Worm (Caenorhabditis elegans) whole organism, late embryonic: Measurements from ENCODE around the gene srx-63.

ENCODE experiments used
- T23F11.4 ChIP-seq: fragments of 200-800 bp; sonication (Bioruptor generic); optimal IDR thresholded peaks from 2 replicates; lab custom pipeline; 2018; ENCODE audit warnings: mild to moderate bottlenecking, missing genetic modification characterization, missing compliant biosample characterization
- ahr-1 ChIP-seq: sonication (generic microtip); optimal IDR thresholded peaks from 2 replicates; lab custom pipeline; 2016; ENCODE audit warnings: missing genetic modification characterization, missing compliant biosample characterization
- ceh-14 ChIP-seq: sonication (generic microtip); optimal IDR thresholded peaks from 2 replicates; lab custom pipeline; 2016; ENCODE audit warnings: missing genotype, missing genetic modification characterization, missing compliant biosample characterization
- ceh-18 ChIP-seq: sonication (generic microtip); optimal IDR thresholded peaks from 2 replicates; lab custom pipeline; 2016; ENCODE audit warnings: missing genetic modification characterization, missing compliant biosample characterization
- ceh-2 ChIP-seq: sonication (generic microtip); optimal IDR thresholded peaks from 2 replicates; lab custom pipeline; 2016; ENCODE audit warnings: missing genotype, missing genetic modification characterization, missing compliant biosample characterization
- ceh-30 ChIP-seq: fragments of 150-350 bp; optimal IDR thresholded peaks from 2 replicates; lab custom pipeline; 2014; ENCODE audit warnings: missing biosample characterization, missing genetic modification characterization
- ceh-48 ChIP-seq: sonication (generic microtip); optimal IDR thresholded peaks from 2 replicates; lab custom pipeline; 2016; ENCODE audit warnings: missing genetic modification characterization, inconsistent platforms, missing compliant biosample characterization
- ceh-9 ChIP-seq: sonication (generic microtip); optimal IDR thresholded peaks from 2 replicates; lab custom pipeline; 2016; ENCODE audit warnings: mild to moderate bottlenecking, missing genetic modification characterization, inconsistent platforms, missing compliant biosample characterization
- dmd-4 ChIP-seq: sonication (generic microtip); optimal IDR thresholded peaks from 2 replicates; lab custom pipeline; 2016; ENCODE audit warnings: borderline replicate concordance, missing genetic modification characterization, missing compliant biosample characterization
- elt-4 ChIP-seq: sonication (generic microtip); optimal IDR thresholded peaks from 2 replicates; lab custom pipeline; 2016; ENCODE audit warnings: missing genetic modification characterization, missing compliant biosample characterization
- ets-4 ChIP-seq: sonication (generic microtip); optimal IDR thresholded peaks from 2 replicates; lab custom pipeline; 2016; ENCODE audit warnings: missing genetic modification characterization, missing compliant biosample characterization
- eyg-1 ChIP-seq: sonication (generic microtip); optimal IDR thresholded peaks from 2 replicates; lab custom pipeline; 2016; ENCODE audit warnings: missing genotype, missing genetic modification characterization, missing compliant biosample characterization
- fkh-10 ChIP-seq: fragments of 150-350 bp; optimal IDR thresholded peaks from 2 replicates; lab custom pipeline; 2014; ENCODE audit warnings: missing biosample characterization, missing genetic modification reagents, missing genetic modification characterization
- fkh-6 ChIP-seq: sonication (generic microtip); optimal IDR thresholded peaks from 2 replicates; lab custom pipeline; 2016; ENCODE audit warnings: missing genetic modification characterization, missing compliant biosample characterization
- gmeb-2 ChIP-seq: sonication (generic microtip); optimal IDR thresholded peaks from 2 replicates; lab custom pipeline; 2016; ENCODE audit warnings: missing genetic modification characterization, inconsistent platforms, missing compliant biosample characterization
- hlh-13 ChIP-seq: fragments of 200-800 bp; sonication (Bioruptor generic); optimal IDR thresholded peaks from 2 replicates; lab custom pipeline; 2018; ENCODE audit warnings: mild to moderate bottlenecking, missing genetic modification characterization, missing compliant biosample characterization
- hlh-30 ChIP-seq: sonication (generic microtip); optimal IDR thresholded peaks from 2 replicates; lab custom pipeline; 2017; ENCODE audit warnings: antibody characterized with exemption, missing genetic modification characterization, missing compliant biosample characterization; ENCODE audit not compliant: insufficient read depth
- hlh-8 ChIP-seq: sonication (generic microtip); optimal IDR thresholded peaks from 2 replicates; lab custom pipeline; 2016; ENCODE audit warnings: missing genotype, missing genetic modification characterization, missing compliant biosample characterization
- lim-6 ChIP-seq: sonication (generic microtip); optimal IDR thresholded peaks from 2 replicates; lab custom pipeline; 2016; ENCODE audit warnings: missing genetic modification characterization, missing compliant biosample characterization
- lin-11 ChIP-seq: fragments of 200-800 bp; sonication (Bioruptor generic); optimal IDR thresholded peaks from 2 replicates; lab custom pipeline; 2018; ENCODE audit warnings: mild to moderate bottlenecking, missing genetic modification characterization, missing compliant biosample characterization
- madf-2 ChIP-seq: sonication (generic microtip); optimal IDR thresholded peaks from 2 replicates; lab custom pipeline; 2017; ENCODE audit warnings: missing genetic modification characterization, missing compliant biosample characterization
- mec-3 ChIP-seq: sonication (generic microtip); optimal IDR thresholded peaks from 2 replicates; lab custom pipeline; 2016; ENCODE audit warnings: borderline replicate concordance, missing genetic modification characterization, missing compliant biosample characterization
- nhr-11 ChIP-seq: fragments of 150-350 bp; optimal IDR thresholded peaks from 2 replicates; lab custom pipeline; 2014; ENCODE audit warnings: missing biosample characterization, missing genetic modification characterization
- npax-4 ChIP-seq: sonication (generic microtip); optimal IDR thresholded peaks from 2 replicates; lab custom pipeline; 2016; ENCODE audit warnings: missing genetic modification characterization, missing compliant biosample characterization
- pag-3 ChIP-seq: sonication (generic microtip); optimal IDR thresholded peaks from 2 replicates; lab custom pipeline; 2016; ENCODE audit warnings: missing compliant biosample characterization, missing genetic modification characterization, borderline replicate concordance
- pat-9 ChIP-seq: fragments of 200-800 bp; sonication (Bioruptor generic); optimal IDR thresholded peaks from 2 replicates; lab custom pipeline; 2018; ENCODE audit warnings: mild to moderate bottlenecking, missing genetic modification characterization, moderate library complexity, missing compliant biosample characterization
- pax-1 ChIP-seq: fragments of 150-350 bp; optimal IDR thresholded peaks from 2 replicates; lab custom pipeline; 2014; ENCODE audit warnings: missing biosample characterization, missing genetic modification characterization
- pha-2 ChIP-seq: sonication (generic microtip); optimal IDR thresholded peaks from 2 replicates; lab custom pipeline; 2017; ENCODE audit warnings: mild to moderate bottlenecking, missing genetic modification characterization, missing compliant biosample characterization
- pros-1 ChIP-seq: fragments of 150-350 bp; optimal IDR thresholded peaks from 2 replicates; lab custom pipeline; 2014; ENCODE audit warnings: missing biosample characterization, missing genetic modification reagents, missing genetic modification characterization
- rnt-1 ChIP-seq: sonication (generic microtip); optimal IDR thresholded peaks from 2 replicates; lab custom pipeline; 2016; ENCODE audit warnings: missing genetic modification characterization, missing compliant biosample characterization
- sox-2 ChIP-seq: fragments of 200-800 bp; sonication (Bioruptor generic); IDR thresholded peaks from 2 replicates; pipeline ENCODE4 v1.3.6; 2022; ENCODE audit warnings: missing genetic modification reagents, missing genetic modification characterization, missing compliant biosample characterization
- sox-4 ChIP-seq: sonication (generic microtip); optimal IDR thresholded peaks from 2 replicates; lab custom pipeline; 2017; ENCODE audit warnings: mild to moderate bottlenecking, missing genetic modification characterization, inconsistent platforms, missing compliant biosample characterization
- tbx-2 ChIP-seq: sonication (generic microtip); optimal IDR thresholded peaks from 2 replicates; lab custom pipeline; 2016; ENCODE audit warnings: missing genetic modification characterization, missing compliant biosample characterization
- ttx-3 ChIP-seq: sonication (generic microtip); optimal IDR thresholded peaks from 2 replicates; lab custom pipeline; 2016; ENCODE audit warnings: missing genetic modification reagents, missing genetic modification characterization, missing compliant biosample characterization
- unc-86 ChIP-seq: sonication (generic microtip); optimal IDR thresholded peaks from 2 replicates; lab custom pipeline; 2016; ENCODE audit warnings: missing genetic modification characterization, missing compliant biosample characterization

srx-63 gene

ce11 chrV:3902458-3903157 is 28.8 kb upstream of the srx-63 start, which contains the start of the genes str-229 and srh-190:
Gene str-229, minus strand, starts transcription at chrV:3902558.
Gene srh-190, plus strand, starts transcription at chrV:3903107.
- no peak for TF ChIP-seq hlh-13
- TF ChIP-seq pha-2 (tag; lab: Kevin White, UChicago): no peak
- no peak for TF ChIP-seq madf-2 (tag; lab: Kevin White, UChicago)

ce11 chrV:3903424-3903823 is 28.0 kb upstream of the srx-63 start:
- TF ChIP-seq mec-3: no peak
- TF ChIP-seq pat-9 (tag; lab: Kevin White, UChicago): no peak
- no peak for TF ChIP-seq lin-11 (tag; lab: Kevin White, UChicago)
- no peak for TF ChIP-seq T23F11.4
- TF ChIP-seq ceh-18 (tag; lab: Kevin White, UChicago): no peak
- TF ChIP-seq dmd-4 (tag; lab: Kevin White, UChicago): no peak
- TF ChIP-seq elt-4 (tag; lab: Kevin White, UChicago): no peak
- TF ChIP-seq pha-2 (tag; lab: Kevin White, UChicago): no peak
- TF ChIP-seq pros-1 (tag; lab: Kevin White, UChicago): no peak
- no peak for TF ChIP-seq gmeb-2 (tag; lab: Kevin White, UChicago)
- no peak for TF ChIP-seq tbx-2
- no peak for TF ChIP-seq ttx-3
- TF ChIP-seq rnt-1 (tag; lab: Kevin White, UChicago): no peak

ce11 chrV:3905841-3906240 is 25.6 kb upstream of the srx-63 start, which contains the start of gene nhr-156:
Gene nhr-156, plus strand, starts transcription at chrV:3906106.
- TF ChIP-seq lim-6: no peak
- no peak for TF ChIP-seq ceh-14 (tag; lab: Kevin White, UChicago)
- no peak for TF ChIP-seq pag-3 (tag; lab: Kevin White, UChicago)
- TF ChIP-seq pax-1 (tag; lab: Kevin White, UChicago): no peak
- no peak for TF ChIP-seq tbx-2
- no peak for TF ChIP-seq ceh-30 (tag; lab: Kevin White, UChicago)
- no peak for TF ChIP-seq nhr-11

DNA sequence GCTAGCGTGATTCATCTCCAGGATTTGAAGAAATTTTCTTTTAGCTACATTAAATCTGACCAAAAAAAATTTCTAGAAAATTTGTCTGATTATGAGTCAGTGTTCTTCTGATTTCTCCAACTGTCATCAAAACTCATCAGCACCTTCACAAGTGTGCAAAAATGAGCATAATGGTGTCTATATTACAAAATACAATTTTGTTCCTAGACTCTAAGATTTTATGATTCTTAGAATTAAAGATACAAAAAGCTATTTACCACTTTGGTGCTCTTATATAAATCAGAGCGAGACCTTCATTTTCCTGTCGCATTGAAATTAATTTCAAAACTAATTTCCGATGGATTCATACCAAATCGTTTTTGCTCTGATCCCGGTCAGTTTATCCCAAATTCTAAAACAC is 19.0 kb upstream of the srx-63 start, which contains the start of gene srx-68:
Gene srx-68, plus strand, starts transcription at position 301 of the 400 bp plus-strand sequence.
- TF ChIP-seq eyg-1 (tag; lab: Kevin White, UChicago) (no peak), unc-86 (tag; lab: Kevin White, UChicago) (no peak), fkh-6 (tag; lab: Kevin White, UChicago) (no peak), sox-2 (GFP tag; lab: Robert Waterston, UW) (no peak)

DNA sequence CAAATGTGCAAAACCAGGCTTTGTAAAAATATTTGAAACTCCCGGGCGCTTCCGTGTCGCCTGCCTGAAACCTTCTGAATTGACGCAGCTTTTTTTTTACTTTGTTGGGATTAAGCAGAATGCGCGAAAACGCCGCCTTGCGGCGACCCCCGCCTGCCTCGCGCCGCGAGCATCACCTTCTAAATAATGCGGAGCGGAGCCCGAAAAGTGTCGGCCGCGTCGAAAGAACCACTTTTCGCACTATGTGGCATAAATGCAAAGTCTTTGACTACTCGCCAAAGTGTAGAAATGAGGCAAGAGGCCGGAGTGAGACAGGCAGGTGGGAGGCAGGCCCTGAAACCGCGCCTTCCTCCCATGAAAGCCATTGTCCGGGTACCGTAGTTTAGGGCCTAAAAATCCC is 18.3 kb upstream of the srx-63 start:
- TF ChIP-seq pha-2 (tag; lab: Kevin White, UChicago) (no peak), ceh-48 (tag; lab: Kevin White, UChicago) (no peak), sox-4 (tag; lab: Kevin White, UChicago) (no peak), hlh-13 (no peak), ahr-1 (tag; lab: Kevin White, UChicago) (no peak), hlh-30 (tag; lab: Kevin White, UChicago) (no peak), ets-4 (tag; lab: Kevin White, UChicago) (no peak), ceh-9 (no peak), hlh-8 (no peak), pat-9 (tag; lab: Kevin White, UChicago) (no peak), lim-6 (no peak), fkh-10 (GFP tag; lab: Kevin White, UChicago) (no peak), pax-1 (tag; lab: Kevin White, UChicago) (no peak), npax-4 (tag; lab: Kevin White, UChicago) (no peak), T23F11.4 (no peak), ceh-2 (no peak)
- TF ChIP-seq, all 69 proteins: peak for 0
